Fruit fly (Drosophila melanogaster): ENCODE results near the gene fax.

The fax gene

dm6 chr3L:16411566-16411965 is at the start of gene fax:
Gene fax (minus strand): TSS chr3L:16411828.
- no peak for TF ChIP-seq noc (tag; optimal IDR thresholded peaks at IDR 0.05)

dm6 chr3L:16451887-16452751 is 40.5 kb upstream of the fax start, which contains the start of gene dsx-c73A:
Gene dsx-c73A (minus strand): TSS chr3L:16451958.
- no peak for TF ChIP-seq noc (tag; optimal IDR thresholded peaks at IDR 0.05)

DNA sequence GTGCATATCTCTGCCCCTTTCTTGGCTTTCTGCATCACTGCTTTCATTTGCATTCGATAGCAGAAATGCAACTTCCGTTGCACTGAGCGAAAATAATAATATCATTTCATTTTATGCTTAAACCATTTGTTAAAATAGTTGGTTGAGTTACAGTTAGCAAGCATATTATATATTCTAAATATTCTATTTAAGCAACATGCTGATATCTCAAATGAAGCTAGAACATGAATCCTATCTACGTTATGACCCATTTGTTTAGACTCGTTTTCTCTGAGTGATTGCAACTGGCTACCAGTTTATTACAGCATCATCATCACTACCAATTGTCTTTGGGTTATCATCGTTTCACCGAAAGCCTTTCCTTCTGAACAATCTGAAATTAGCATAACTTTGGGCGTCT is 31.0 kb upstream of the fax start:
- TF ChIP-seq noc (tag; optimal IDR thresholded peaks at IDR 0.05): no peak

dm6 chr3L:16437271-16437670 is 25.6 kb upstream of the fax start:
- no peak for TF ChIP-seq noc (tag; optimal IDR thresholded peaks at IDR 0.05)

dm6 chr3L:16433556-16433955 is 21.9 kb upstream of the fax start:
- TF ChIP-seq noc (tag; optimal IDR thresholded peaks at IDR 0.05): no peak

DNA sequence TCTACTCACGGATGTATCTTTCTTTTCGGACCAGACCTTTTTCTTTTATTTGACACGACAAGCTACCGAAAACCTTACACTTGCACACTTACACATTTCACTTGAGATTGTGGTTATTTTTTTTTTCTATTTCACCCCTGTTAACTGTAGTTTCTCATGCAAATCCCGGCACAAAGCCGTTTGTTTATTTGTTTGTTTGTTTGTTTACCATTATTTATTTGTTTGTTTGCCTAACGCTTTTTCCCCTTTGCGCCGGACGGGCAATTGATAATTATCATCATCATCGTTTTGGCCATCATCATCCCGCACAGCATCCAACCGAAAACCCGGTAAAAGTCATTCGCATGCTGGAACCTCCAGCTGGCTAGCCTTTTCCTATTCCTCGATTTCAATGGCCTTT is 19.4 kb upstream of the fax start:
- no peak for TF ChIP-seq noc (tag; optimal IDR thresholded peaks at IDR 0.05)

dm6 chr3L:16429451-16429850 is 17.8 kb upstream of the fax start:
- no peak for TF ChIP-seq noc (tag; optimal IDR thresholded peaks at IDR 0.05)

dm6 chr3L:16419059-16419773 is 7.6 kb upstream of the fax start, which contains the start of the genes TyrRS and CG33158:
Gene TyrRS (minus strand): TSS chr3L:16419302.
Gene CG33158 (plus strand): TSS chr3L:16419597.
- no peak for TF ChIP-seq noc (tag; optimal IDR thresholded peaks at IDR 0.05)

- TF ChIP-seq noc (tag; optimal IDR thresholded peaks at IDR 0.05): no peak
Measured at dm6 chr3L:16417024-16417423, 5.4 kb upstream of the fax start, which contains the start of gene GluRS-m. Gene GluRS-m (minus strand): TSS chr3L:16417177.

dm6 chr3L:16412394-16412950 is 844 bp upstream of the fax start, which contains the start of gene Serinc:
Gene Serinc (plus strand): TSS chr3L:16412722.
- no peak for TF ChIP-seq noc (tag; optimal IDR thresholded peaks at IDR 0.05)

dm6 chr3L:16410234-16411119 is 1.2 kb downstream of the fax start:
- TF ChIP-seq noc (tag; optimal IDR thresholded peaks at IDR 0.05): no peak

dm6 chr3L:16409440-16410233 is 2.0 kb downstream of the fax start:
- TF ChIP-seq noc (tag; optimal IDR thresholded peaks at IDR 0.05): no peak

DNA sequence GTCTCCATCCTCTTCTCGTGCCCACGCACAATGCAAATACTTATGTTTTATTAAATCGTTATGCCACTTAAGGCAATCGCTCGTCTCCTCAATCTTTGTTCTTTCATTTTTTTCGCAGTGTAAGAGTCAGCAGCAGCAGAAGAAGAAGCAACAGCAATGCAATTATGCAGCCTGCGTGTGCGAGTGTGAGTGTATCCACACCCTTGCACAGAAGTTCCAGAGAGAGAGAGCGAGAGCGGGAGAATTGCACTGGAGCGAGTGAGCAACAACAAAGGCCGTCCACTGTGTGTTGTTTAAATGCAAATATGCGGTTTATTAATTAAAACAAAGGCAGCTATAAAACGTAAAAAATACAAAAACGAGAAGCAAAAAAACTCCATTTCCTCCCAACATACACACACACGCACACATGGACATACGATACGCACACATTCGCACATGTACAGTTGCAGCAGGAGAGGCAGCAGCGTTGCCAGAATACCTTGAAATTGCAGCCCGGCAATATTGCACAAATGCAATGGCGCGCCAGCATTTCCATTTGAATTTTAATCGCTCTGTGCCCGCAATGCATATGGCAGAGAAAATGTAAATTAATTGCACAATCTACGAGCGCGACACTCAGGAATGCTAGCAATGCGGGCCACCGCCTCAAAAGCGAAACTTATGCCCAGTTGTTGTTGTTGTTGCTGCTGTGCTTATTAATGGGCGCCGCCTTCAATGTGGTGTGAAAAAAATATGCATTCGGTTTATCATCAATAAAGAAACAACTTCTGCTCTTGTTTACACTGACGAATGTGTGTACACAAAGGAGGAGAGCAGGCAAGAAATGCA is 2.8 kb downstream of the fax start:
- TF ChIP-seq noc (tag; optimal IDR thresholded peaks at IDR 0.05): no peak
